Worm (Caenorhabditis elegans) whole organism, midembryonic: ENCODE measurements around the gene pqn-96.

ENCODE experiments used
- T22C8.4 ChIP-seq: fragments of 200-800 bp; sonication (Bioruptor generic); IDR thresholded peaks from 2 replicates; pipeline ENCODE4 v1.3.6; 2022; ENCODE audit warnings: missing genetic modification characterization, missing compliant biosample characterization
- cog-1 ChIP-seq: sonication (generic microtip); optimal IDR thresholded peaks from 2 replicates; lab custom pipeline; 2016; ENCODE audit warnings: missing genetic modification characterization, missing compliant biosample characterization
- klf-2 ChIP-seq: fragments of 200-800 bp; sonication (Bioruptor generic); conservative IDR thresholded peaks from 2 replicates; pipeline ENCODE4 v1.3.6; 2022; ENCODE audit warnings: missing genetic modification reagents, missing genetic modification characterization, missing compliant biosample characterization
- ref-1 ChIP-seq: fragments of 200-800 bp; sonication (Bioruptor generic); conservative IDR thresholded peaks from 2 replicates; pipeline ENCODE4 v1.3.6; 2022; ENCODE audit warnings: missing genetic modification reagents, missing genetic modification characterization, missing compliant biosample characterization
- ztf-23 ChIP-seq: fragments of 200-800 bp; sonication (Bioruptor generic); IDR thresholded peaks from 2 replicates; pipeline ENCODE4 v1.3.6; 2022; ENCODE audit warnings: missing genetic modification reagents, missing genetic modification characterization, missing compliant biosample characterization

DNA sequence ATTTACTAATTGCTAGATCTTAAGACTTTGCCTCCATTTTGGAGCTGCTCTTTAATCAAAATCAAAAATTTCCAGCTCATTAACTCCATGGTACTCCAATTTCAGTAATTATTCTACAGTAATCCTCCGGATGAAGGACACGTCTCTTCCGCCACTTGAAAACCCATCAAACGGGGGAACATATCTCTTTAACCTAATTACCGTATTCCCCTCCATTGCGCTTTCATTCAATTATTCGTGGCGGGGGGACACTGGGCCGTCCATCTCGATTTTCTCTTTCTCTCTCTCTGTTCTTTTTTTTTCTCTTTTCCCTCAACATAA, 22.4 kb downstream of the pqn-96 start:
- TF ChIP-seq klf-2 (GFP tag; lab: Robert Waterston, UW) (no peak), ztf-23 (GFP tag; lab: Robert Waterston, UW) (no peak), cog-1 (tag; lab: Kevin White, UChicago) (no peak), ref-1 (no peak), T22C8.4 (no peak)
